Fruit fly (Drosophila melanogaster) Kc167 (cell line): ENCODE measurements around the gene CG31075.

ENCODE experiments used
- Myc ChIP-seq: fragments of >200 bp; optimal IDR thresholded peaks from 2 replicates; lab custom pipeline; 2017; ENCODE audit warnings: missing external identifiers
- Sin3A ChIP-seq: fragments of >200 bp; optimal IDR thresholded peaks from 2 replicates; lab custom pipeline; 2018; ENCODE audit warnings: missing external identifiers
- h ChIP-seq: fragments of >200 bp; optimal IDR thresholded peaks from 3 replicates; lab custom pipeline; 2018; ENCODE audit warnings: missing external identifiers
- insv ChIP-seq: fragments of >200 bp; optimal IDR thresholded peaks from 3 replicates; lab custom pipeline; 2018; ENCODE audit warnings: missing external identifiers
- psq ChIP-seq: fragments of >200 bp; optimal IDR thresholded peaks from 2 replicates; lab custom pipeline; 2017; ENCODE audit warnings: missing external identifiers
- ttk ChIP-seq: sonication (Bioruptor generic); optimal IDR thresholded peaks from 2 replicates; lab custom pipeline; 2017; ENCODE audit warnings: missing external identifiers

DNA sequence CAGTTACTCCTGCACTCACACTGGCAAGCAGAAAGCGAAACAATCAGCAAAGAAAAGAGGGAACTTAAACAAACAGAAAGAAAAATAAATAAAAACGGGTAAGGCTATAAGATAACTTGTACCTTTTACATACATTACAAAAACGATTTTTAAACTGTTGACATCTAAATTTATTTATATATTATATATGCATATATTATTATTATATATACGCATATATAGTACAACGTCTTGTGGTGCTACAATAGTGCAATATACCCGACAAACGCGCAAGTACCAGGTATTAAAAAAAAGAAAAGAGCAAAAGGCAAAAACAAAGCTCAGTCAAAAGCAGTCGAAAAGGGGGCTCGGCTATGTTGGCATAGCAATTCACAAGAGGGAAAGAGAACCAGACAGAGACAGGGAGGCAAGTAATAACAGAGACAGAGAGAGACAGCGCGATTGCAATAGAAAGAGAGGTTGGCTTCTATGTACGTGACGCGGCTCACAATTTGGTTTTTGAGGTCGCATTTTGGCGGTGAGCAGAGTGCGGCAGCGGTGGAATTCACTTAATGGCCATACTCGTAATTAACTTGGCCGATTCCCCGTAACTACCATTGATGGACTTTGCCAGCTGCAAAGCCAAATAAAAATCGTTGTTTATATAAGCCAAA, 34.2 kb downstream of the CG31075 start:
- TF ChIP-seq psq (lab: Kevin White, UChicago) (no peak), h (lab: Kevin White, UChicago) (no peak), Myc (lab: Kevin White, UChicago) (no peak), insv (lab: Kevin White, UChicago) (no peak), Sin3A (lab: Kevin White, UChicago) (no peak), ttk (lab: Kevin White, UChicago) (no peak)
